Worm (Caenorhabditis elegans): ENCODE measurements around the gene F59H6.15.

DNA sequence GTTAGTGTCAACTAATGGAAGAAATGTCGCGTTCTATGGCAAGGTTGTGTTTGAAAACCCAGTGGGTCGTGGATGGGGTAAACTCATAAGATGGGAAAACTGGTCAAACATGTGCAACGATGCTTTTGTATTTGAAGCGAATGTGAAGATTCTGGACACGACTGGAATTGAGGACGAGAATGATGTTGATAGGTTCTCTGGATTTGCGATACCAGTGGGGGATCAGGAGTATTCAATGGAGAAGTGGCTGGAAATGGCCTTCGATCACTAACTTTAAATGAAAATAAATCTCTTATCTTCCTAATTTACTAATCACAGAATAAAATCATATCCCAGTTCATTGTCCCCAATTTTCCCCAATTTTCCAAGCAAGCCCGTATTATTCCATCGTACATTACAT, 1.6 kb upstream of the F59H6.15 start:
- TF ChIP-seq C04F5.9 (tag; optimal IDR thresholded peaks at IDR 0.05) (no peak), xbp-1 (tag; optimal IDR thresholded peaks at IDR 0.05) (no peak), ceh-82 (tag; optimal IDR thresholded peaks at IDR 0.05) (no peak), pax-3 (tag; optimal IDR thresholded peaks at IDR 0.05) (no peak), ztf-11 (tag; optimal IDR thresholded peaks at IDR 0.05) (no peak), swsn-7 (tag; optimal IDR thresholded peaks at IDR 0.05) (no peak)
